Fruit fly (Drosophila melanogaster) whole organism, pupa: ENCODE data around the gene CG14210.
A peak's percentile ranks its signal among the peaks of the same experiment; 100 is the strongest.

Experiments
- CG10348 ChIP-seq: fragments of 200-800 bp; sonication (Bioruptor generic); IDR thresholded peaks from 2 replicates; pipeline ENCODE4 v1.3.6; 2022; ENCODE audit warnings: missing biosample characterization, missing genetic modification characterization
- CG12605 ChIP-seq: fragments of 200-800 bp; sonication (Bioruptor generic); IDR thresholded peaks from 2 replicates; pipeline ENCODE4 v1.3.6; 2022; ENCODE audit warnings: missing biosample characterization, missing genetic modification characterization
- CG13204 ChIP-seq: fragments of 200-800 bp; sonication (Bioruptor generic); optimal IDR thresholded peaks from 2 replicates; lab custom pipeline; 2018; ENCODE audit warnings: missing biosample characterization, mild to moderate bottlenecking, missing genetic modification characterization, moderate library complexity
- CG14655 ChIP-seq: fragments of 200-800 bp; sonication (Bioruptor generic); optimal IDR thresholded peaks from 3 replicates; lab custom pipeline; 2017; ENCODE audit warnings: mild to moderate bottlenecking, missing biosample characterization, missing genetic modification reagents, missing genetic modification characterization
- CG15710 ChIP-seq: fragments of 200-800 bp; sonication (Bioruptor generic); optimal IDR thresholded peaks from 2 replicates; lab custom pipeline; 2018; ENCODE audit warnings: missing biosample characterization, mild to moderate bottlenecking, missing genetic modification characterization, moderate library complexity
- CG17806 ChIP-seq: fragments of 200-800 bp; sonication (Bioruptor generic); optimal IDR thresholded peaks from 2 replicates; lab custom pipeline; 2018; ENCODE audit warnings: missing biosample characterization, mild to moderate bottlenecking, missing genetic modification characterization, moderate library complexity
- CG32121 ChIP-seq: fragments of 200-800 bp; sonication (Bioruptor generic); IDR thresholded peaks from 2 replicates; pipeline ENCODE4 v1.3.6; 2022; ENCODE audit warnings: missing biosample characterization, missing genetic modification characterization
- CG34367 ChIP-seq: fragments of 200-800 bp; sonication (Bioruptor generic); optimal IDR thresholded peaks from 2 replicates; lab custom pipeline; 2018; ENCODE audit warnings: missing biosample characterization, mild to moderate bottlenecking, missing genetic modification characterization
- CG4496 ChIP-seq: fragments of 200-800 bp; sonication (Bioruptor generic); IDR thresholded peaks from 3 replicates; pipeline ENCODE4 v1.3.6; 2022; ENCODE audit warnings: missing biosample characterization, missing genetic modification characterization
- CG8159 ChIP-seq: fragments of 200-800 bp; sonication (Bioruptor generic); optimal IDR thresholded peaks from 3 replicates; lab custom pipeline; 2018; ENCODE audit warnings: missing biosample characterization, mild to moderate bottlenecking, missing genetic modification characterization, moderate library complexity
- CG8301 ChIP-seq: fragments of 200-800 bp; sonication (Bioruptor generic); optimal IDR thresholded peaks from 2 replicates; lab custom pipeline; 2018; ENCODE audit warnings: missing biosample characterization, mild to moderate bottlenecking, missing genetic modification characterization
- CG9948 ChIP-seq: fragments of 200-800 bp; sonication (Bioruptor generic); optimal IDR thresholded peaks from 2 replicates; lab custom pipeline; 2018; ENCODE audit warnings: missing biosample characterization, mild to moderate bottlenecking, missing genetic modification characterization, moderate library complexity
- D1 ChIP-seq: fragments of 200-800 bp; sonication (Bioruptor generic); optimal IDR thresholded peaks from 2 replicates; lab custom pipeline; 2018; ENCODE audit warnings: missing biosample characterization, mild to moderate bottlenecking, missing genetic modification characterization, moderate library complexity
- EcR ChIP-seq: fragments of 200-800 bp; sonication (Bioruptor generic); optimal IDR thresholded peaks from 3 replicates; lab custom pipeline; 2019; ENCODE audit warnings: missing biosample characterization, missing genetic modification characterization, mild to moderate bottlenecking, moderate library complexity, missing genetic modification reagents
- Ets98B ChIP-seq: fragments of 200-800 bp; sonication (Bioruptor generic); IDR thresholded peaks from 2 replicates; pipeline ENCODE4 v1.3.6; 2022; ENCODE audit warnings: missing biosample characterization, missing genetic modification characterization
- Pif1A ChIP-seq: fragments of 200-800 bp; sonication (Bioruptor generic); optimal IDR thresholded peaks from 3 replicates; lab custom pipeline; 2016; ENCODE audit warnings: missing biosample characterization, missing genetic modification characterization
- Pif1B ChIP-seq: fragments of 200-800 bp; sonication (Bioruptor generic); optimal IDR thresholded peaks from 3 replicates; lab custom pipeline; 2016; ENCODE audit warnings: missing biosample characterization, missing genetic modification characterization
- Snoo ChIP-seq: fragments of 200-800 bp; sonication (Bioruptor generic); optimal IDR thresholded peaks from 3 replicates; lab custom pipeline; 2017; ENCODE audit warnings: missing biosample characterization, mild to moderate bottlenecking, missing genetic modification characterization, inconsistent platforms
- fd96Ca ChIP-seq: fragments of 200-800 bp; sonication (Bioruptor generic); IDR thresholded peaks from 3 replicates; pipeline ENCODE4 v1.3.6; 2022; ENCODE audit warnings: missing biosample characterization, missing genetic modification characterization
- gl ChIP-seq: fragments of 200-800 bp; sonication (Bioruptor generic); optimal IDR thresholded peaks from 2 replicates; lab custom pipeline; 2018; ENCODE audit warnings: missing biosample characterization, mild to moderate bottlenecking, missing genetic modification characterization
- rn ChIP-seq: fragments of 200-800 bp; sonication (Bioruptor generic); IDR thresholded peaks from 2 replicates; pipeline ENCODE4 v1.3.6; 2022; ENCODE audit warnings: missing biosample characterization, missing genetic modification characterization

CG14210 gene

dm6 chrX:19602483-19602882, 13.5 kb upstream of the CG14210 start:
- TF ChIP-seq EcR (GFP tag; lab: Kevin White, UChicago) (no peak), CG8159 (tag; lab: Kevin White, UChicago) (no peak), rn (GFP tag; lab: Robert Waterston, UW) (no peak)

dm6 chrX:19603953-19604352, 12.0 kb upstream of the CG14210 start:
- peak; percentile 73 for TF ChIP-seq Pif1B (GFP tag; lab: Kevin White, UChicago)
- TF ChIP-seq CG17806 (tag; lab: Kevin White, UChicago) = peak; percentile 77
- peak; percentile 15 for TF ChIP-seq CG13204 (GFP tag; lab: Kevin White, UChicago)
- TF ChIP-seq CG4496 (GFP tag; lab: Robert Waterston, UW) = peak; percentile 92
- peak; percentile 82 for TF ChIP-seq fd96Ca (GFP tag; lab: Robert Waterston, UW)
- TF ChIP-seq CG32121 = peak; percentile 82
- TF ChIP-seq Snoo = peak; percentile 72
- peak; percentile 89 for TF ChIP-seq Ets98B (GFP tag; lab: Robert Waterston, UW)
- no peak for TF ChIP-seq EcR (GFP tag; lab: Kevin White, UChicago)
- TF ChIP-seq CG15710 = peak; percentile 58
- TF ChIP-seq CG10348 = peak; percentile 26; the same call in 1 of the 2 replicates
- TF ChIP-seq Pif1A = peak; percentile 72
- TF ChIP-seq CG14655 = peak; percentile 87
- TF ChIP-seq CG9948 (tag; lab: Kevin White, UChicago) = peak; percentile 73
- TF ChIP-seq CG8301 = peak; percentile 83
- peak; percentile 23 for TF ChIP-seq gl (tag; lab: Kevin White, UChicago)
- peak; percentile 59 for TF ChIP-seq rn (GFP tag; lab: Robert Waterston, UW)
- TF ChIP-seq CG8159 (tag; lab: Kevin White, UChicago) = peak; percentile 72
- TF ChIP-seq CG12605 (GFP tag; lab: Robert Waterston, UW) = peak; percentile 72
- TF ChIP-seq D1 = no peak
- TF ChIP-seq CG34367 (tag; lab: Kevin White, UChicago) = peak; percentile 55
- TF ChIP-seq, all 21 proteins: peak for 19

- TF ChIP-seq CG4496 (GFP tag; lab: Robert Waterston, UW) (peak; percentile 45; the same call in 1 of the 3 replicates), gl (tag; lab: Kevin White, UChicago) (no peak), Pif1B (GFP tag; lab: Kevin White, UChicago) (no peak), CG12605 (GFP tag; lab: Robert Waterston, UW) (no peak), CG34367 (tag; lab: Kevin White, UChicago) (no peak), CG13204 (GFP tag; lab: Kevin White, UChicago) (no peak), CG9948 (tag; lab: Kevin White, UChicago) (no peak), Pif1A (no peak), CG32121 (peak; percentile 39; the same call in 1 of the 2 replicates), EcR (GFP tag; lab: Kevin White, UChicago) (peak; percentile 60), Ets98B (GFP tag; lab: Robert Waterston, UW) (peak; percentile 30; the same call in 1 of the 2 replicates)
- TF ChIP-seq, all 21 proteins: peak for 4
Observed at dm6 chrX:19604997-19605396, 11.0 kb upstream of the CG14210 start, which contains the start of gene CG14207. CG14207 (plus strand) TSS chrX:19605199.

- TF ChIP-seq CG13204 (GFP tag; lab: Kevin White, UChicago) = peak; percentile 29
- TF ChIP-seq CG17806 (tag; lab: Kevin White, UChicago) = no peak
Observed at dm6 chrX:19605915-19606314, 10.1 kb upstream of the CG14210 start.

dm6 chrX:19606558-19606957, 9.4 kb upstream of the CG14210 start:
- TF ChIP-seq Pif1A (no peak), EcR (GFP tag; lab: Kevin White, UChicago) (no peak), CG13204 (GFP tag; lab: Kevin White, UChicago) (no peak), gl (tag; lab: Kevin White, UChicago) (no peak), Snoo (no peak), D1 (no peak), CG32121 (no peak), CG9948 (tag; lab: Kevin White, UChicago) (no peak), Pif1B (GFP tag; lab: Kevin White, UChicago) (no peak)

dm6 chrX:19606971-19607370, 9.0 kb upstream of the CG14210 start:
- no peak for TF ChIP-seq CG8159 (tag; lab: Kevin White, UChicago)
- TF ChIP-seq CG17806 (tag; lab: Kevin White, UChicago) = no peak
- no peak for TF ChIP-seq CG4496 (GFP tag; lab: Robert Waterston, UW)
- no peak for TF ChIP-seq gl (tag; lab: Kevin White, UChicago)
- no peak for TF ChIP-seq CG10348
- no peak for TF ChIP-seq CG34367 (tag; lab: Kevin White, UChicago)
- no peak for TF ChIP-seq rn (GFP tag; lab: Robert Waterston, UW)
- no peak for TF ChIP-seq CG15710

- TF ChIP-seq EcR (GFP tag; lab: Kevin White, UChicago) = peak; percentile 51
- no peak for TF ChIP-seq CG8301
Observed at dm6 chrX:19608042-19608609, 7.9 kb upstream of the CG14210 start.
